Worm (Caenorhabditis elegans) whole organism, early embryonic: ENCODE results near the gene C06B8.2.

Source experiments
- B0310.2 ChIP-seq: sonication (generic microtip); optimal IDR thresholded peaks from 2 replicates; lab custom pipeline; 2016; ENCODE audit warnings: mild to moderate bottlenecking, missing genetic modification characterization, missing compliant biosample characterization
- F13C5.2 ChIP-seq: sonication (generic microtip); optimal IDR thresholded peaks from 2 replicates; lab custom pipeline; 2017; ENCODE audit warnings: mild to moderate bottlenecking, missing genetic modification characterization, inconsistent platforms, missing compliant biosample characterization
- aly-1 ChIP-seq: sonication (generic microtip); optimal IDR thresholded peaks from 2 replicates; lab custom pipeline; 2016; ENCODE audit warnings: missing genetic modification characterization, missing compliant biosample characterization
- ama-1 ChIP-seq: fragments of 150-350 bp; optimal IDR thresholded peaks from 2 replicates; lab custom pipeline; 2014
- ceh-13 ChIP-seq: fragments of 200-800 bp; sonication (Bioruptor generic); optimal IDR thresholded peaks from 2 replicates; lab custom pipeline; 2018; ENCODE audit warnings: mild to moderate bottlenecking, missing genetic modification characterization, missing compliant biosample characterization
- ceh-36 ChIP-seq: sonication (generic microtip); optimal IDR thresholded peaks from 2 replicates; lab custom pipeline; 2016; ENCODE audit warnings: missing genetic modification characterization, inconsistent platforms, missing compliant biosample characterization
- ets-7 ChIP-seq: sonication (generic microtip); optimal IDR thresholded peaks from 2 replicates; lab custom pipeline; 2016; ENCODE audit warnings: missing genotype, missing genetic modification characterization, missing compliant biosample characterization
- flt-1 ChIP-seq: fragments of 200-800 bp; sonication (Bioruptor generic); IDR thresholded peaks from 2 replicates; pipeline ENCODE4 v1.3.6; 2022; ENCODE audit warnings: missing genetic modification characterization, missing compliant biosample characterization
- hmbx-1 ChIP-seq: sonication (generic microtip); optimal IDR thresholded peaks from 2 replicates; lab custom pipeline; 2016; ENCODE audit warnings: mild to moderate bottlenecking, missing genetic modification characterization, missing compliant biosample characterization
- hmg-4 ChIP-seq: fragments of 200-800 bp; sonication (Bioruptor generic); optimal IDR thresholded peaks from 2 replicates; lab custom pipeline; 2018; ENCODE audit warnings: mild to moderate bottlenecking, missing genetic modification characterization, missing compliant biosample characterization
- hnd-1 ChIP-seq: sonication (generic microtip); optimal IDR thresholded peaks from 2 replicates; lab custom pipeline; 2016; ENCODE audit warnings: missing genetic modification characterization, missing compliant biosample characterization
- pes-1 ChIP-seq: fragments of 200-800 bp; sonication (Bioruptor generic); IDR thresholded peaks from 2 replicates; pipeline ENCODE4 v1.3.6; 2022; ENCODE audit warnings: missing genetic modification reagents, missing genetic modification characterization, missing compliant biosample characterization
- scrt-1 ChIP-seq: fragments of 200-800 bp; sonication (Bioruptor generic); IDR thresholded peaks from 2 replicates; pipeline ENCODE4 v1.3.6; 2022; ENCODE audit warnings: missing genetic modification characterization, missing compliant biosample characterization
- sea-1 ChIP-seq: fragments of 200-800 bp; sonication (Bioruptor generic); conservative IDR thresholded peaks from 2 replicates; pipeline ENCODE4 v1.3.6; 2022; ENCODE audit warnings: missing genetic modification characterization, missing compliant biosample characterization
- tbx-11 ChIP-seq: fragments of 200-800 bp; sonication (Bioruptor generic); IDR thresholded peaks from 2 replicates; pipeline ENCODE4 v1.3.6; 2022; ENCODE audit warnings: missing genetic modification characterization, missing compliant biosample characterization
- tbx-37 ChIP-seq: fragments of 200-800 bp; sonication (Bioruptor generic); conservative IDR thresholded peaks from 2 replicates; pipeline ENCODE4 v1.3.6; 2022; ENCODE audit warnings: missing genetic modification reagents, missing genetic modification characterization, missing compliant biosample characterization
- tra-4 ChIP-seq: sonication (generic microtip); optimal IDR thresholded peaks from 2 replicates; lab custom pipeline; 2017; ENCODE audit warnings: missing genetic modification characterization, missing compliant biosample characterization

C06B8.2 gene

ce11 chrV:15459088-15459487 lies 19.5 kb downstream of the C06B8.2 start, which contains the start of gene str-71:
str-71 (minus strand) TSS chrV:15459188.
- TF ChIP-seq tra-4 (tag; lab: Kevin White, UChicago) (no peak), hnd-1 (tag; lab: Kevin White, UChicago) (no peak), aly-1 (no peak), ets-7 (no peak), ama-1 (no peak), sea-1 (GFP tag; lab: Robert Waterston, UW) (no peak), hmbx-1 (tag; lab: Kevin White, UChicago) (no peak), flt-1 (GFP tag; lab: Robert Waterston, UW) (no peak), tbx-11 (no peak), B0310.2 (tag; lab: Kevin White, UChicago) (no peak), scrt-1 (GFP tag; lab: Robert Waterston, UW) (no peak), ceh-13 (GFP tag; lab: Kevin White, UChicago) (no peak), ceh-36 (tag; lab: Kevin White, UChicago) (no peak), F13C5.2 (tag; lab: Kevin White, UChicago) (no peak), pes-1 (GFP tag; lab: Robert Waterston, UW) (no peak), tbx-37 (no peak), hmg-4 (no peak)

- TF ChIP-seq ets-7 (no peak), aly-1 (no peak), pes-1 (GFP tag; lab: Robert Waterston, UW) (no peak), B0310.2 (tag; lab: Kevin White, UChicago) (no peak), flt-1 (GFP tag; lab: Robert Waterston, UW) (no peak), ceh-13 (GFP tag; lab: Kevin White, UChicago) (no peak), sea-1 (GFP tag; lab: Robert Waterston, UW) (no peak), tbx-37 (no peak)
Observed at ce11 chrV:15454322-15454721, 24.2 kb downstream of the C06B8.2 start.

DNA sequence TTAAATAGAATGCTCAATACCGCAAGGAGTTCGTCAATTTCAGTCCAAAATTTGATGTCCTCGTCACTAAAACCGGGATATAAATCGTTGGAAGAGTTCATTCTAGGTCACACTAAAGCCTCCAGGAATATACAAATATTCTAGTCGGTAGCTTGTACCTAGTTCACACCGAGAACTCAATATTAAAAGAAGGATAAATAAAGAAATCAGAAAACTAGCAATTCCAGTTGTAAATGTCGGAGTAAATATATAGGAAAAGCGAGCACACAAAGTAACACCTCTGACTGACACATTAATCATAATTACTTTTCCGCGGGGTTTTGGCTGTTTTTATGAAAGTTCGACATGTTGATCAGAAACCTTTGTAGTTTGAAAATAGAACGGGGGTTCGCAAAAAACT lies 27.1 kb downstream of the C06B8.2 start, which contains the start of gene srw-33:
Gene srw-33, minus strand, starts transcription at position 101 of the 400 bp plus-strand sequence.
- TF ChIP-seq hmg-4 (no peak), F13C5.2 (tag; lab: Kevin White, UChicago) (no peak), B0310.2 (tag; lab: Kevin White, UChicago) (no peak), sea-1 (GFP tag; lab: Robert Waterston, UW) (no peak), tra-4 (tag; lab: Kevin White, UChicago) (no peak), aly-1 (no peak), ama-1 (no peak), ceh-13 (GFP tag; lab: Kevin White, UChicago) (no peak), hmbx-1 (tag; lab: Kevin White, UChicago) (no peak), tbx-37 (no peak), pes-1 (GFP tag; lab: Robert Waterston, UW) (no peak), hnd-1 (tag; lab: Kevin White, UChicago) (no peak), ceh-36 (tag; lab: Kevin White, UChicago) (no peak), scrt-1 (GFP tag; lab: Robert Waterston, UW) (no peak), ets-7 (no peak), tbx-11 (no peak), flt-1 (GFP tag; lab: Robert Waterston, UW) (no peak)

ce11 chrV:15448865-15449264 lies 29.7 kb downstream of the C06B8.2 start, which contains the start of gene T26H5.14:
T26H5.14 (plus strand) TSS chrV:15449165.
- no peak for TF ChIP-seq ceh-13 (GFP tag; lab: Kevin White, UChicago)
- TF ChIP-seq tbx-11: no peak

DNA sequence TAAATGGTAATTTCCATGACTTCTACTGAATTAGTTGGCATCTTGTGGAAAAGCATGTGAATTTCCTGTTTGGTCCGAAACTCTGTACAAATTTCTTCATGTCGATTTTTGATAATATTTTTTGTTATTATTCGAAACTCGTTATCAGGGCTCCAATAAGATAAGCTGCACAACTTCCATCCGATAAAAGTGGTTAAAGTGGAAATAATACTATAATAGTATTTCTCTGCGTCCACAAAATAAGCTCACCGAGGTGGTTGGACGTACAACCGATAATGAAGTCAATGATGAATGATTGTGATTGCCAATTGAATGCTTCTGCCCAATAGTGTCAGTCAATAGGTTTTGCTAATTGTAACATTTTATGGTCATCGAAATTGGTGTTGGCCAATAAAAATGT lies 30.1 kb downstream of the C06B8.2 start, which contains the start of gene T26H5.4:
Gene T26H5.4, minus strand, starts transcription at position 294 of the 400 bp plus-strand sequence.
- no peak for TF ChIP-seq hmg-4
- no peak for TF ChIP-seq F13C5.2 (tag; lab: Kevin White, UChicago)
- no peak for TF ChIP-seq ceh-13 (GFP tag; lab: Kevin White, UChicago)
- TF ChIP-seq aly-1: no peak
- no peak for TF ChIP-seq tbx-37
- TF ChIP-seq tbx-11: no peak
- no peak for TF ChIP-seq pes-1 (GFP tag; lab: Robert Waterston, UW)

ce11 chrV:15445437-15445836 lies 33.1 kb downstream of the C06B8.2 start, which contains the start of gene srh-239:
srh-239 (plus strand) TSS chrV:15445737.
- TF ChIP-seq hmbx-1 (tag; lab: Kevin White, UChicago) (no peak), tra-4 (tag; lab: Kevin White, UChicago) (no peak), hmg-4 (no peak), B0310.2 (tag; lab: Kevin White, UChicago) (no peak), flt-1 (GFP tag; lab: Robert Waterston, UW) (no peak), scrt-1 (GFP tag; lab: Robert Waterston, UW) (no peak), ceh-36 (tag; lab: Kevin White, UChicago) (no peak), tbx-37 (no peak), tbx-11 (no peak), hnd-1 (tag; lab: Kevin White, UChicago) (no peak), pes-1 (GFP tag; lab: Robert Waterston, UW) (no peak), ama-1 (no peak), ets-7 (no peak), aly-1 (no peak), F13C5.2 (tag; lab: Kevin White, UChicago) (no peak), sea-1 (GFP tag; lab: Robert Waterston, UW) (no peak), ceh-13 (GFP tag; lab: Kevin White, UChicago) (no peak)

DNA sequence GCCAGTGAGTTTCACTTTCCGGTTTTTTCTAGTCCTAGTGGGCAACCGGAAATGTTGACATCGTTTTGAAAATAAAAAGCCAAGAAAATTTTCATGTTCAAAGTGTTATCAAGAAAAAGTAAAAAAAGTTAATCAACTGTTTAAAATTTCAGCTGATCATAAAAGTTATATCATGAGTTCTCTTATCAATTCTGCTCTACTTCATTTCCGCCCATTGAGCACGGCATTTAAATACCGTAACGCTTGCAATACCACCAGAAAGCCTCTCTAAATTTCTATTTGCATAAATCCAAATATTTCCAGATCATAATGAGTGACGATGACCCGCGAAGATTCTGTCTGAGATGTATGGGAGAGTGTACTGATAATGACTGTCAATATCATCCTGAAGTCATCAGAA lies 33.9 kb downstream of the C06B8.2 start, which contains the start of gene T26H5.9:
Gene T26H5.9, plus strand, starts transcription at position 302 of the 400 bp plus-strand sequence.
- no peak for TF ChIP-seq ceh-13 (GFP tag; lab: Kevin White, UChicago)
- TF ChIP-seq sea-1 (GFP tag; lab: Robert Waterston, UW): no peak
- TF ChIP-seq pes-1 (GFP tag; lab: Robert Waterston, UW): no peak
- no peak for TF ChIP-seq F13C5.2 (tag; lab: Kevin White, UChicago)
- TF ChIP-seq ets-7: no peak
- TF ChIP-seq B0310.2 (tag; lab: Kevin White, UChicago): no peak
- TF ChIP-seq scrt-1 (GFP tag; lab: Robert Waterston, UW): no peak
- TF ChIP-seq hnd-1 (tag; lab: Kevin White, UChicago): no peak
- TF ChIP-seq ama-1: no peak
- TF ChIP-seq hmg-4: no peak
- no peak for TF ChIP-seq aly-1
- TF ChIP-seq flt-1 (GFP tag; lab: Robert Waterston, UW): no peak
- TF ChIP-seq tbx-11: no peak
- TF ChIP-seq tra-4 (tag; lab: Kevin White, UChicago): no peak
- TF ChIP-seq tbx-37: no peak
- TF ChIP-seq hmbx-1 (tag; lab: Kevin White, UChicago): no peak
- no peak for TF ChIP-seq ceh-36 (tag; lab: Kevin White, UChicago)
